Worm (Caenorhabditis elegans) whole organism, young adult: ENCODE measurements around the gene fbxb-22.

Experiments used
- B0261.1 ChIP-seq: sonication (generic microtip); optimal IDR thresholded peaks from 2 replicates; lab custom pipeline; 2016; ENCODE audit warnings: mild to moderate bottlenecking, missing genetic modification characterization, moderate library complexity, missing compliant biosample characterization
- F37B4.10 ChIP-seq: fragments of 200-800 bp; sonication (Bioruptor generic); IDR thresholded peaks from 2 replicates; pipeline ENCODE4 v1.3.6; 2022; ENCODE audit warnings: missing genetic modification characterization, missing compliant biosample characterization
- F49E8.2 ChIP-seq: sonication (generic microtip); optimal IDR thresholded peaks from 3 replicates; lab custom pipeline; 2017; ENCODE audit warnings: missing genetic modification characterization, mild to moderate bottlenecking, missing compliant biosample characterization, antibody characterized with exemption, moderate library complexity; ENCODE audit not compliant: insufficient read depth
- F52B5.7 ChIP-seq: sonication (generic microtip); optimal IDR thresholded peaks from 2 replicates; lab custom pipeline; 2016; ENCODE audit warnings: mild to moderate bottlenecking, missing genetic modification characterization, missing compliant biosample characterization
- Y53G8AR.9 ChIP-seq: fragments of 200-800 bp; sonication (Bioruptor generic); conservative IDR thresholded peaks from 2 replicates; pipeline ENCODE4 v1.3.6; 2022; ENCODE audit warnings: missing genetic modification reagents, missing genetic modification characterization, missing compliant biosample characterization
- ZK185.1 ChIP-seq: sonication (generic microtip); optimal IDR thresholded peaks from 2 replicates; lab custom pipeline; 2016; ENCODE audit warnings: mild to moderate bottlenecking, missing genetic modification characterization, missing compliant biosample characterization; ENCODE audit not compliant: poor library complexity, severe bottlenecking
- akir-1 ChIP-seq: fragments of 200-800 bp; sonication (Bioruptor generic); optimal IDR thresholded peaks from 2 replicates; lab custom pipeline; 2018; ENCODE audit warnings: mild to moderate bottlenecking, missing genetic modification characterization, moderate library complexity, missing compliant biosample characterization
- attf-6 ChIP-seq: fragments of 200-800 bp; sonication (Bioruptor generic); IDR thresholded peaks from 2 replicates; pipeline ENCODE4 v1.3.6; 2022; ENCODE audit warnings: missing genetic modification reagents, missing genetic modification characterization, missing compliant biosample characterization
- ccch-3 ChIP-seq: fragments of 200-800 bp; sonication (Bioruptor generic); optimal IDR thresholded peaks from 2 replicates; lab custom pipeline; 2018; ENCODE audit warnings: mild to moderate bottlenecking, missing genetic modification characterization, missing compliant biosample characterization
- ceh-91 ChIP-seq: fragments of 200-800 bp; sonication (Bioruptor generic); IDR thresholded peaks from 2 replicates; pipeline ENCODE4 v1.3.6; 2022; ENCODE audit warnings: missing genetic modification reagents, missing genetic modification characterization, missing compliant biosample characterization
- egl-18 ChIP-seq: fragments of 200-800 bp; sonication (Bioruptor generic); IDR thresholded peaks from 2 replicates; pipeline ENCODE4 v1.3.6; 2022; ENCODE audit warnings: missing genetic modification reagents, missing genetic modification characterization, missing compliant biosample characterization
- egl-44 ChIP-seq: fragments of 200-800 bp; sonication (Bioruptor generic); IDR thresholded peaks from 2 replicates; pipeline ENCODE4 v1.3.6; 2022; ENCODE audit warnings: missing genetic modification reagents, missing genetic modification characterization, missing compliant biosample characterization
- egrh-3 ChIP-seq: fragments of 200-800 bp; sonication (Bioruptor generic); IDR thresholded peaks from 2 replicates; pipeline ENCODE4 v1.3.6; 2022; ENCODE audit warnings: missing genetic modification reagents, missing genetic modification characterization, missing compliant biosample characterization
- ekl-4 ChIP-seq: fragments of 200-800 bp; sonication (Bioruptor generic); IDR thresholded peaks from 2 replicates; pipeline ENCODE4 v1.3.6; 2022; ENCODE audit warnings: missing genetic modification reagents, missing genetic modification characterization, missing compliant biosample characterization
- ets-4 ChIP-seq: fragments of 200-800 bp; sonication (Bioruptor generic); optimal IDR thresholded peaks from 2 replicates; lab custom pipeline; 2018; ENCODE audit warnings: mild to moderate bottlenecking, missing genetic modification characterization, missing compliant biosample characterization
- fkh-3 ChIP-seq: sonication (generic microtip); optimal IDR thresholded peaks from 2 replicates; lab custom pipeline; 2016; ENCODE audit warnings: mild to moderate bottlenecking, missing genetic modification characterization, missing compliant biosample characterization
- gei-17 ChIP-seq: fragments of 200-800 bp; sonication (Bioruptor generic); optimal IDR thresholded peaks from 2 replicates; lab custom pipeline; 2018; ENCODE audit warnings: mild to moderate bottlenecking, missing genetic modification characterization, missing compliant biosample characterization
- hlh-26 ChIP-seq: fragments of 200-800 bp; sonication (Bioruptor generic); conservative IDR thresholded peaks from 2 replicates; pipeline ENCODE4 v1.3.6; 2022; ENCODE audit warnings: missing genetic modification reagents, missing genetic modification characterization, missing compliant biosample characterization
- hmg-1.2 ChIP-seq: fragments of 200-800 bp; sonication (Bioruptor generic); IDR thresholded peaks from 2 replicates; pipeline ENCODE4 v1.3.6; 2022; ENCODE audit warnings: missing genetic modification reagents, missing genetic modification characterization, missing compliant biosample characterization
- lin-54 ChIP-seq: fragments of 200-800 bp; sonication (Bioruptor generic); optimal IDR thresholded peaks from 2 replicates; lab custom pipeline; 2018; ENCODE audit warnings: mild to moderate bottlenecking, missing genetic modification characterization, missing compliant biosample characterization
- madf-10 ChIP-seq: sonication (generic microtip); optimal IDR thresholded peaks from 2 replicates; lab custom pipeline; 2016; ENCODE audit warnings: mild to moderate bottlenecking, missing genetic modification characterization, missing compliant biosample characterization
- madf-3 ChIP-seq: fragments of 200-800 bp; sonication (Bioruptor generic); IDR thresholded peaks from 2 replicates; pipeline ENCODE4 v1.3.6; 2022; ENCODE audit warnings: missing genetic modification reagents, missing genetic modification characterization, missing compliant biosample characterization
- madf-6 ChIP-seq: fragments of 200-800 bp; sonication (Bioruptor generic); IDR thresholded peaks from 2 replicates; pipeline ENCODE4 v1.3.6; 2022; ENCODE audit warnings: missing genetic modification reagents, missing genetic modification characterization, missing compliant biosample characterization
- mcd-1 ChIP-seq: fragments of 200-800 bp; sonication (Bioruptor generic); IDR thresholded peaks from 2 replicates; pipeline ENCODE4 v1.3.6; 2022; ENCODE audit warnings: missing genetic modification reagents, missing genetic modification characterization, missing compliant biosample characterization
- nfyb-1 ChIP-seq: fragments of 200-800 bp; sonication (Bioruptor generic); IDR thresholded peaks from 2 replicates; pipeline ENCODE4 v1.3.6; 2022; ENCODE audit warnings: missing genetic modification reagents, missing genetic modification characterization, missing compliant biosample characterization
- pbrm-1 ChIP-seq: fragments of 200-800 bp; sonication (Bioruptor generic); IDR thresholded peaks from 2 replicates; pipeline ENCODE4 v1.3.6; 2022; ENCODE audit warnings: missing genetic modification reagents, missing genetic modification characterization, missing compliant biosample characterization
- repo-1 ChIP-seq: sonication (generic microtip); optimal IDR thresholded peaks from 2 replicates; lab custom pipeline; 2017; ENCODE audit warnings: mild to moderate bottlenecking, missing genetic modification characterization, missing compliant biosample characterization
- rpc-1 ChIP-seq, 2 experiments: fragments of 150-350 bp in 1 of 2; sonication (generic microtip) in 1 of 2; optimal IDR thresholded peaks; 2 replicates each; lab custom pipeline; 2014 to 2018; ENCODE audit warnings: missing biosample characterization in 1 of 2, missing genetic modification characterization in 1 of 2, missing genetic modification reagents in 1 of 2, missing genotype in 1 of 2
- sea-2 ChIP-seq: fragments of 200-800 bp; sonication (Bioruptor generic); IDR thresholded peaks from 2 replicates; pipeline ENCODE4 v1.3.6; 2022; ENCODE audit warnings: missing genetic modification characterization, missing compliant biosample characterization
- snpc-3.4 ChIP-seq: sonication (generic microtip); optimal IDR thresholded peaks from 2 replicates; lab custom pipeline; 2017; ENCODE audit warnings: missing genetic modification characterization, mild to moderate bottlenecking, missing compliant biosample characterization, antibody characterized with exemption, moderate library complexity, missing genotype, missing genetic modification reagents
- tbx-9 ChIP-seq: sonication (generic microtip); optimal IDR thresholded peaks from 2 replicates; lab custom pipeline; 2016; ENCODE audit warnings: borderline replicate concordance, missing genetic modification characterization, inconsistent platforms, missing compliant biosample characterization
- xnd-1 ChIP-seq: sonication (generic microtip); optimal IDR thresholded peaks from 2 replicates; lab custom pipeline; 2016; ENCODE audit warnings: missing genotype, missing genetic modification reagents, missing genetic modification characterization, missing compliant biosample characterization
- zfh-2 ChIP-seq: fragments of 200-800 bp; sonication (Bioruptor generic); conservative IDR thresholded peaks from 2 replicates; pipeline ENCODE4 v1.3.6; 2022; ENCODE audit warnings: missing genetic modification reagents, missing genetic modification characterization, missing compliant biosample characterization

The fbxb-22 gene

DNA sequence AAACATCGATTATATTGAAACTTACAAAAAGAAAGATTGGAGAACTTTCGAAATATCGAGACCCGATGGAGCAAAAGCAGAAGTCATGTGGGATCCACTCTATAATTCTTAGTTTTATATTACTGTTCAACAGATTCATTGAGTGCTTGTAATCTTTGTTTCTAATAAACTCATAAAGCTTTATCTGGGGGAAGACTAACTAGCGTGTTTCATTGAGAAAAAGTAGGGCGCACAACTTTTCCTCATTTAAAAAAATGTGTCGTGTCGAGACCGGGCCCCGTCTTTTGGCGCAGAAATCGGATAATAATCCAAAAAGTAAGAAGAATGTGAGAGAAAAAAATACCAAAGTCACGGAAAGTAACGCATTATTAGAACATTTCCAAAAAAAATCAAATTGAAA lies 26.2 kb upstream of the fbxb-22 start, which contains the start of gene faah-4:
TSS of gene faah-4 (minus strand) at position 101 of the 400 bp plus-strand sequence.
- TF ChIP-seq snpc-3.4 (tag; lab: Kevin White, UChicago) = no peak
- no peak for TF ChIP-seq attf-6 (GFP tag; lab: Robert Waterston, UW)
- TF ChIP-seq egl-44 (GFP tag; lab: Robert Waterston, UW) = no peak
- TF ChIP-seq madf-3 = no peak
- no peak for TF ChIP-seq egrh-3 (GFP tag; lab: Robert Waterston, UW)
- no peak for TF ChIP-seq sea-2
- TF ChIP-seq rpc-1 (optimal IDR thresholded peaks at IDR 0.05; lab: Kevin White, UChicago) = no peak
- no peak for TF ChIP-seq rpc-1 (tag; optimal IDR thresholded peaks at IDR 0.05; lab: Kevin White, UChicago)
- TF ChIP-seq nfyb-1 (GFP tag; lab: Robert Waterston, UW) = no peak
- no peak for TF ChIP-seq madf-6 (GFP tag; lab: Robert Waterston, UW)
- no peak for TF ChIP-seq repo-1 (tag; lab: Kevin White, UChicago)
- TF ChIP-seq tbx-9 = no peak
- no peak for TF ChIP-seq F49E8.2 (tag; lab: Kevin White, UChicago)

- TF ChIP-seq madf-6 (GFP tag; lab: Robert Waterston, UW) (no peak), gei-17 (GFP tag; lab: Kevin White, UChicago) (no peak), xnd-1 (tag; lab: Kevin White, UChicago) (no peak), F49E8.2 (tag; lab: Kevin White, UChicago) (no peak), lin-54 (GFP tag; lab: Kevin White, UChicago) (no peak), F52B5.7 (no peak), egl-18 (GFP tag; lab: Robert Waterston, UW) (no peak), Y53G8AR.9 (GFP tag; lab: Robert Waterston, UW) (no peak), pbrm-1 (GFP tag; lab: Robert Waterston, UW) (no peak), madf-10 (tag; lab: Kevin White, UChicago) (no peak), hlh-26 (GFP tag; lab: Robert Waterston, UW) (no peak), akir-1 (no peak), hmg-1.2 (no peak), ZK185.1 (no peak)
- TF ChIP-seq, all 124 proteins: peak for 0
These were observed 25.1 kb upstream of the fbxb-22 start, which contains the start of gene fbxb-24 for ce11 chrIII:11908660-11909059. Gene fbxb-24, plus strand, starts transcription at chrIII:11908960.

DNA sequence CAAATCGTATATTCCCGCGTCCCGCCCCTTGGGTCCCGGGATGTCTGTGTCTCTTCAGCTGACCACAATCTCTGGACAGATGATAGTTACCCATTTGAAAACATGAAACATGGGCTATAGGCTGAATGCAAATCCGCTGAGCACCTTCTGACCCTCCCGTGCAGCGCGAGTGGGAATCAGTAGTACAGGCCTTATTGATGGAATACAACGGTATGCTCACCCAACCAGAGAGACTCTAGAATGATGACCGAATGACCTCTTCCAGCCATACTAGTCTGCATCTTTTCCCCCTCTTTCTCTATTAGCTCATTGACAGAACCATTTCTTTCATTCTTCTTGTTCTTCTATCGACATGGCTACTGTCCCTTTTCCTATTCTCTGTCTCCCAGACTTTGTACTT lies 23.6 kb upstream of the fbxb-22 start, which contains the start of gene sdz-33:
TSS of gene sdz-33 (plus strand) at position 301 of the 400 bp plus-strand sequence.
- TF ChIP-seq ceh-91 (no peak), fkh-3 (tag; lab: Kevin White, UChicago) (no peak), ccch-3 (GFP tag; lab: Kevin White, UChicago) (no peak), F37B4.10 (no peak), ets-4 (no peak)

DNA sequence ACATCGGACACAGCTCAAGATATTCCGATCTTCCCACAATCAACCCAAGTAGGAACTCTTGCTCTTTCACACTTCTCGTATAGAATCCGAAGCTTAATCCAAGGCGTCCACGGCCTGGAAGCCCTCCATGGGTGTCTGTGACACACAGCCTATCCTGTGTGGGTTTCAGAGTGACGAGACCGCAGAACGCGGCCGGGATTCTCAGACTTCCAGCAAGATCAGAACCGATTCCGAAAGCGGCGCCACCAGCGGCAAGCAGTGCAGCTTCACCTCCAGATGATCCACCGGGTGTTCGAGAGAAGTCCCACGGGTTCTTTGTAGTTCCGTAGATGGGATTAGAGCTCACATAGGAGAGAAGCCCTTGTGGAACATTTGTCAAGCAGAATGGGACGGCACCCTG lies 19.2 kb upstream of the fbxb-22 start:
- 0 out of 2 replicates have a peak, but pooled peaks have one; percentile 14 for TF ChIP-seq mcd-1
- no peak for TF ChIP-seq B0261.1
- no peak for TF ChIP-seq ekl-4
- TF ChIP-seq egrh-3 (GFP tag; lab: Robert Waterston, UW) = peak; percentile 43; the same call in 1 of the 2 replicates
- TF ChIP-seq zfh-2 (GFP tag; lab: Robert Waterston, UW) = peak; percentile 71
